Worm (Caenorhabditis elegans) whole organism, young adult: ENCODE measurements around the gene W04B5.3.

ENCODE experiments used
- B0035.1 ChIP-seq: sonication (generic microtip); optimal IDR thresholded peaks from 2 replicates; lab custom pipeline; 2016; ENCODE audit warnings: missing genetic modification characterization, mild to moderate bottlenecking, missing compliant biosample characterization, missing genotype, missing genetic modification reagents
- C06A6.2 ChIP-seq: fragments of 200-800 bp; sonication (Bioruptor generic); conservative IDR thresholded peaks from 2 replicates; pipeline ENCODE4 v1.3.6; 2022; ENCODE audit warnings: missing genetic modification characterization, missing compliant biosample characterization
- C17E4.6 ChIP-seq: fragments of 200-800 bp; sonication (Bioruptor generic); IDR thresholded peaks from 2 replicates; pipeline ENCODE4 v1.3.6; 2022; ENCODE audit warnings: missing genetic modification reagents, missing genetic modification characterization, missing compliant biosample characterization
- F23B12.7 ChIP-seq: sonication (generic microtip); optimal IDR thresholded peaks from 2 replicates; lab custom pipeline; 2017; ENCODE audit warnings: missing genetic modification characterization, mild to moderate bottlenecking, missing compliant biosample characterization, antibody characterized with exemption, moderate library complexity; ENCODE audit not compliant: insufficient read depth
- F49E8.2 ChIP-seq: sonication (generic microtip); optimal IDR thresholded peaks from 3 replicates; lab custom pipeline; 2017; ENCODE audit warnings: missing genetic modification characterization, mild to moderate bottlenecking, missing compliant biosample characterization, antibody characterized with exemption, moderate library complexity; ENCODE audit not compliant: insufficient read depth
- F52B5.7 ChIP-seq: sonication (generic microtip); optimal IDR thresholded peaks from 2 replicates; lab custom pipeline; 2016; ENCODE audit warnings: mild to moderate bottlenecking, missing genetic modification characterization, missing compliant biosample characterization
- K11D2.4 ChIP-seq: fragments of 200-800 bp; sonication (Bioruptor generic); IDR thresholded peaks from 2 replicates; pipeline ENCODE4 v1.3.6; 2022; ENCODE audit warnings: missing genetic modification reagents, missing genetic modification characterization, missing compliant biosample characterization
- T26A5.8 ChIP-seq: sonication (generic microtip); optimal IDR thresholded peaks from 2 replicates; lab custom pipeline; 2016; ENCODE audit warnings: missing genetic modification characterization, missing compliant biosample characterization
- ZK185.1 ChIP-seq: sonication (generic microtip); optimal IDR thresholded peaks from 2 replicates; lab custom pipeline; 2016; ENCODE audit warnings: mild to moderate bottlenecking, missing genetic modification characterization, missing compliant biosample characterization; ENCODE audit not compliant: poor library complexity, severe bottlenecking
- attf-5 ChIP-seq: fragments of 200-800 bp; sonication (Bioruptor generic); optimal IDR thresholded peaks from 2 replicates; lab custom pipeline; 2018; ENCODE audit warnings: mild to moderate bottlenecking, missing genetic modification characterization, missing compliant biosample characterization
- bed-1 ChIP-seq: fragments of 200-800 bp; sonication (Bioruptor generic); IDR thresholded peaks from 2 replicates; pipeline ENCODE4 v1.3.6; 2022; ENCODE audit warnings: missing genetic modification reagents, missing genetic modification characterization, missing compliant biosample characterization
- bed-2 ChIP-seq: fragments of 200-800 bp; sonication (Bioruptor generic); IDR thresholded peaks from 2 replicates; pipeline ENCODE4 v1.3.6; 2022; ENCODE audit warnings: missing genetic modification reagents, missing genetic modification characterization, missing compliant biosample characterization
- ccch-3 ChIP-seq: fragments of 200-800 bp; sonication (Bioruptor generic); optimal IDR thresholded peaks from 2 replicates; lab custom pipeline; 2018; ENCODE audit warnings: mild to moderate bottlenecking, missing genetic modification characterization, missing compliant biosample characterization
- cebp-1 ChIP-seq, 2 experiments: fragments of 200-800 bp in 1 of 2; sonication (Bioruptor generic) in 1 of 2; sonication (generic microtip) in 1 of 2; IDR thresholded peaks in 1 of 2; optimal IDR thresholded peaks in 1 of 2; 2 replicates each; pipeline versions ENCODE4 v1.3.6 to Lab custom; 2017 to 2022; ENCODE audit warnings: missing compliant biosample characterization in 2 of 2, missing genetic modification characterization in 2 of 2, mild to moderate bottlenecking in 1 of 2, missing genetic modification reagents in 1 of 2, moderate library complexity in 1 of 2
- cebp-2 ChIP-seq: fragments of 200-800 bp; sonication (Bioruptor generic); IDR thresholded peaks from 2 replicates; pipeline ENCODE4 v1.3.6; 2022; ENCODE audit warnings: missing genetic modification characterization, missing compliant biosample characterization
- ceh-27 ChIP-seq: fragments of 200-800 bp; sonication (Bioruptor generic); optimal IDR thresholded peaks from 2 replicates; lab custom pipeline; 2018; ENCODE audit warnings: mild to moderate bottlenecking, missing genetic modification characterization, moderate library complexity, missing compliant biosample characterization
- dox-1 ChIP-seq: fragments of 200-800 bp; sonication (Bioruptor generic); IDR thresholded peaks from 2 replicates; pipeline ENCODE4 v1.3.6; 2022; ENCODE audit warnings: missing genetic modification reagents, missing genetic modification characterization, missing compliant biosample characterization
- egl-18 ChIP-seq: fragments of 200-800 bp; sonication (Bioruptor generic); IDR thresholded peaks from 2 replicates; pipeline ENCODE4 v1.3.6; 2022; ENCODE audit warnings: missing genetic modification reagents, missing genetic modification characterization, missing compliant biosample characterization
- egrh-3 ChIP-seq: fragments of 200-800 bp; sonication (Bioruptor generic); IDR thresholded peaks from 2 replicates; pipeline ENCODE4 v1.3.6; 2022; ENCODE audit warnings: missing genetic modification reagents, missing genetic modification characterization, missing compliant biosample characterization
- hmg-1.2 ChIP-seq: fragments of 200-800 bp; sonication (Bioruptor generic); IDR thresholded peaks from 2 replicates; pipeline ENCODE4 v1.3.6; 2022; ENCODE audit warnings: missing genetic modification reagents, missing genetic modification characterization, missing compliant biosample characterization
- hmg-20 ChIP-seq: fragments of 200-800 bp; sonication (Bioruptor generic); IDR thresholded peaks from 2 replicates; pipeline ENCODE4 v1.3.6; 2022; ENCODE audit warnings: missing genetic modification reagents, missing genetic modification characterization, missing compliant biosample characterization
- hrde-1 ChIP-seq: sonication (generic microtip); optimal IDR thresholded peaks from 2 replicates; lab custom pipeline; 2016; ENCODE audit warnings: missing genetic modification characterization, mild to moderate bottlenecking, missing compliant biosample characterization, moderate library complexity, missing genotype, missing genetic modification reagents, borderline replicate concordance
- lin-26 ChIP-seq: fragments of 200-800 bp; sonication (Bioruptor generic); IDR thresholded peaks from 2 replicates; pipeline ENCODE4 v1.3.6; 2022; ENCODE audit warnings: missing genetic modification reagents, missing genetic modification characterization, missing compliant biosample characterization
- lin-35 ChIP-seq, 3 experiments: fragments of 150-350 bp in 2 of 3; sonication (generic microtip) in 1 of 3; optimal IDR thresholded peaks; 2 replicates each; lab custom pipeline; 2014 to 2018; ENCODE audit warnings: missing biosample characterization in 3 of 3, missing genetic modification characterization in 3 of 3, missing genetic modification reagents in 3 of 3
- madf-6 ChIP-seq: fragments of 200-800 bp; sonication (Bioruptor generic); IDR thresholded peaks from 2 replicates; pipeline ENCODE4 v1.3.6; 2022; ENCODE audit warnings: missing genetic modification reagents, missing genetic modification characterization, missing compliant biosample characterization
- madf-8 ChIP-seq: fragments of 200-800 bp; sonication (Bioruptor generic); conservative IDR thresholded peaks from 2 replicates; pipeline ENCODE4 v1.3.6; 2022; ENCODE audit warnings: missing genetic modification reagents, missing genetic modification characterization, missing compliant biosample characterization
- mcd-1 ChIP-seq: fragments of 200-800 bp; sonication (Bioruptor generic); IDR thresholded peaks from 2 replicates; pipeline ENCODE4 v1.3.6; 2022; ENCODE audit warnings: missing genetic modification reagents, missing genetic modification characterization, missing compliant biosample characterization
- mes-4 ChIP-seq: sonication (generic microtip); optimal IDR thresholded peaks from 2 replicates; lab custom pipeline; 2016; ENCODE audit warnings: missing genotype, missing genetic modification characterization, missing compliant biosample characterization
- nhr-80 ChIP-seq: sonication (generic microtip); optimal IDR thresholded peaks from 2 replicates; lab custom pipeline; 2016; ENCODE audit warnings: missing genetic modification characterization, missing compliant biosample characterization
- rcor-1 ChIP-seq: fragments of 200-800 bp; sonication (Bioruptor generic); IDR thresholded peaks from 2 replicates; pipeline ENCODE4 v1.3.6; 2022; ENCODE audit warnings: missing genetic modification reagents, missing genetic modification characterization, missing compliant biosample characterization
- sdz-38 ChIP-seq: sonication (generic microtip); optimal IDR thresholded peaks from 2 replicates; lab custom pipeline; 2016; ENCODE audit warnings: missing genotype, missing genetic modification characterization, missing compliant biosample characterization
- snpc-1.1 ChIP-seq: sonication (generic microtip); optimal IDR thresholded peaks from 2 replicates; lab custom pipeline; 2017; ENCODE audit warnings: missing genetic modification characterization, mild to moderate bottlenecking, missing compliant biosample characterization, antibody characterized with exemption, moderate library complexity, missing genotype, missing genetic modification reagents; ENCODE audit not compliant: insufficient read depth
- snpc-1.3 ChIP-seq: sonication (generic microtip); optimal IDR thresholded peaks from 2 replicates; lab custom pipeline; 2017; ENCODE audit warnings: missing genetic modification characterization, mild to moderate bottlenecking, missing compliant biosample characterization, antibody characterized with exemption, moderate library complexity, missing genotype, missing genetic modification reagents; ENCODE audit not compliant: insufficient read depth
- snpc-3.4 ChIP-seq: sonication (generic microtip); optimal IDR thresholded peaks from 2 replicates; lab custom pipeline; 2017; ENCODE audit warnings: missing genetic modification characterization, mild to moderate bottlenecking, missing compliant biosample characterization, antibody characterized with exemption, moderate library complexity, missing genotype, missing genetic modification reagents
- snpc-4 ChIP-seq, 5 experiments: fragments of 150-350 bp in 1 of 5; sonication (generic microtip) in 4 of 5; optimal IDR thresholded peaks; 2 replicates each; lab custom pipeline; 2014 to 2018; ENCODE audit warnings: missing genetic modification characterization in 5 of 5, missing biosample characterization in 3 of 5, antibody characterized with exemption in 2 of 5, mild to moderate bottlenecking in 2 of 5, missing compliant biosample characterization in 2 of 5, missing genotype in 2 of 5, moderate library complexity in 2 of 5, missing genetic modification reagents in 1 of 5
- tbp1 ChIP-seq: fragments of 200-800 bp; sonication (Bioruptor generic); optimal IDR thresholded peaks from 2 replicates; lab custom pipeline; 2018; ENCODE audit warnings: mild to moderate bottlenecking, missing genetic modification characterization, missing compliant biosample characterization
- xnd-1 ChIP-seq: sonication (generic microtip); optimal IDR thresholded peaks from 2 replicates; lab custom pipeline; 2016; ENCODE audit warnings: missing genotype, missing genetic modification reagents, missing genetic modification characterization, missing compliant biosample characterization
- zfh-2 ChIP-seq: fragments of 200-800 bp; sonication (Bioruptor generic); conservative IDR thresholded peaks from 2 replicates; pipeline ENCODE4 v1.3.6; 2022; ENCODE audit warnings: missing genetic modification reagents, missing genetic modification characterization, missing compliant biosample characterization
- ztf-22 ChIP-seq: fragments of 200-800 bp; sonication (Bioruptor generic); optimal IDR thresholded peaks from 2 replicates; lab custom pipeline; 2018; ENCODE audit warnings: mild to moderate bottlenecking, missing genetic modification characterization, moderate library complexity, missing compliant biosample characterization
- ztf-25 ChIP-seq: fragments of 200-800 bp; sonication (Bioruptor generic); IDR thresholded peaks from 2 replicates; pipeline ENCODE4 v1.3.6; 2022; ENCODE audit warnings: missing genetic modification reagents, missing genetic modification characterization, missing compliant biosample characterization

Gene W04B5.3

ce11 chrIII:2471855-2472254 lies 53.5 kb downstream of the W04B5.3 start:
- no peak for TF ChIP-seq ccch-3
- peak; percentile 1 for TF ChIP-seq tbp1 (GFP tag; lab: Kevin White, UChicago)
- peak; percentile 56 for TF ChIP-seq mcd-1 (GFP tag; lab: Robert Waterston, UW)
- TF ChIP-seq K11D2.4 = 0 out of 2 replicates have a peak, but pooled peaks have one; percentile 11
- TF ChIP-seq hmg-1.2 = peak; percentile 56; the same call in 1 of the 2 replicates
- peak; percentile 57 for TF ChIP-seq ceh-27
- no peak for TF ChIP-seq cebp-2 (GFP tag; lab: Robert Waterston, UW)
- no peak for TF ChIP-seq ZK185.1 (tag; lab: Kevin White, UChicago)
- TF ChIP-seq attf-5 (GFP tag; lab: Kevin White, UChicago) = peak; percentile 72
- TF ChIP-seq zfh-2 (GFP tag; lab: Robert Waterston, UW) = peak; percentile 64
- TF ChIP-seq F52B5.7 (tag; lab: Kevin White, UChicago) = no peak
- no peak for TF ChIP-seq ztf-25 (GFP tag; lab: Robert Waterston, UW)
- TF ChIP-seq nhr-80 (tag; lab: Kevin White, UChicago) = peak; percentile 38
- TF ChIP-seq madf-6 = no peak
- no peak for TF ChIP-seq C17E4.6 (GFP tag; lab: Robert Waterston, UW)
- no peak for TF ChIP-seq F49E8.2 (tag; lab: Kevin White, UChicago)
- TF ChIP-seq egrh-3 = peak; percentile 73
- peak; percentile 11 for TF ChIP-seq F23B12.7
- no peak for TF ChIP-seq hmg-20 (GFP tag; lab: Robert Waterston, UW)
- no peak for TF ChIP-seq C06A6.2 (GFP tag; lab: Robert Waterston, UW)
- TF ChIP-seq cebp-1 (GFP tag; IDR thresholded peaks at IDR 0.05; lab: Robert Waterston, UW) = no peak
- peak; percentile 57 for TF ChIP-seq cebp-1 (tag; optimal IDR thresholded peaks at IDR 0.05; lab: Kevin White, UChicago)
- TF ChIP-seq egl-18 (GFP tag; lab: Robert Waterston, UW) = no peak
- no peak for TF ChIP-seq ztf-22
- no peak for TF ChIP-seq snpc-3.4 (tag; lab: Kevin White, UChicago)
- TF ChIP-seq sdz-38 (tag; lab: Kevin White, UChicago) = no peak
- no peak for TF ChIP-seq xnd-1 (tag; lab: Kevin White, UChicago)
- TF ChIP-seq madf-8 (GFP tag; lab: Robert Waterston, UW) = no peak
- TF ChIP-seq T26A5.8 (tag; lab: Kevin White, UChicago) = no peak
- TF ChIP-seq bed-1 (GFP tag; lab: Robert Waterston, UW) = no peak
- TF ChIP-seq lin-35 (GFP tag; optimal IDR thresholded peaks at IDR 0.05; lab: Kevin White, UChicago) = peak in 1 of 3 experiments; percentile 22
- no peak for TF ChIP-seq mes-4 (tag; lab: Kevin White, UChicago)
- TF ChIP-seq snpc-1.1 = no peak
- TF ChIP-seq dox-1 (GFP tag; lab: Robert Waterston, UW) = peak; percentile 53; the same call in 1 of the 2 replicates
- TF ChIP-seq bed-2 (GFP tag; lab: Robert Waterston, UW) = no peak
- no peak for TF ChIP-seq lin-26
- TF ChIP-seq B0035.1 (tag; lab: Kevin White, UChicago) = no peak
- no peak for TF ChIP-seq snpc-1.3 (tag; lab: Kevin White, UChicago)
- no peak for TF ChIP-seq snpc-4 (GFP tag; optimal IDR thresholded peaks at IDR 0.05; lab: Kevin White, UChicago)
- peak in 1 of 4 experiments; percentile 14 for TF ChIP-seq snpc-4 (tag; optimal IDR thresholded peaks at IDR 0.05; lab: Kevin White, UChicago)
- 0 out of 2 replicates have a peak, but pooled peaks have one; percentile 38 for TF ChIP-seq rcor-1 (GFP tag; lab: Robert Waterston, UW)
- TF ChIP-seq hrde-1 (tag; lab: Kevin White, UChicago) = no peak
